Fruit fly (Drosophila melanogaster) whole organism, prepupa: ENCODE results near the gene Kua.

Experiments
- CG10669 ChIP-seq: fragments of 200-800 bp; sonication (Bioruptor generic); optimal IDR thresholded peaks from 3 replicates; lab custom pipeline; 2018; ENCODE audit warnings: missing biosample characterization, mild to moderate bottlenecking, missing genetic modification characterization, moderate library complexity
- CG11294 ChIP-seq: fragments of 200-800 bp; sonication (Bioruptor generic); IDR thresholded peaks from 2 replicates; pipeline ENCODE4 v1.3.6; 2022; ENCODE audit warnings: missing biosample characterization, missing genetic modification characterization
- CG11762 ChIP-seq: fragments of 200-800 bp; sonication (Bioruptor generic); optimal IDR thresholded peaks from 3 replicates; lab custom pipeline; 2016; ENCODE audit warnings: missing biosample characterization, missing genetic modification characterization; ENCODE audit not compliant: insufficient read depth
- CG11902 ChIP-seq: fragments of 200-800 bp; sonication (Bioruptor generic); optimal IDR thresholded peaks from 3 replicates; lab custom pipeline; 2016; ENCODE audit warnings: missing biosample characterization, missing genetic modification characterization
- CG1621 ChIP-seq: fragments of 200-800 bp; sonication (Bioruptor generic); optimal IDR thresholded peaks from 3 replicates; lab custom pipeline; 2018; ENCODE audit warnings: missing biosample characterization, mild to moderate bottlenecking, missing genetic modification characterization
- CG31627 ChIP-seq: fragments of 200-800 bp; sonication (Bioruptor generic); optimal IDR thresholded peaks from 3 replicates; lab custom pipeline; 2016; ENCODE audit warnings: missing biosample characterization, missing genetic modification characterization
- CG32006 ChIP-seq: fragments of 200-800 bp; sonication (Bioruptor generic); optimal IDR thresholded peaks from 3 replicates; lab custom pipeline; 2017; ENCODE audit warnings: missing biosample characterization, mild to moderate bottlenecking, missing genetic modification characterization
- CG34406 ChIP-seq: fragments of 200-800 bp; sonication (Bioruptor generic); optimal IDR thresholded peaks from 3 replicates; lab custom pipeline; 2016; ENCODE audit warnings: missing biosample characterization, missing genetic modification characterization
- CG3919 ChIP-seq: fragments of 200-800 bp; sonication (Bioruptor generic); optimal IDR thresholded peaks from 3 replicates; lab custom pipeline; 2016; ENCODE audit warnings: missing biosample characterization, missing genetic modification characterization
- CG6163 ChIP-seq: fragments of 200-800 bp; sonication (Bioruptor generic); IDR thresholded peaks from 3 replicates; pipeline ENCODE4 v1.3.6; 2022; ENCODE audit warnings: missing biosample characterization, missing genetic modification characterization
- CG6276 ChIP-seq: fragments of 200-800 bp; sonication (Bioruptor generic); optimal IDR thresholded peaks from 2 replicates; lab custom pipeline; 2017; ENCODE audit warnings: missing biosample characterization, mild to moderate bottlenecking, missing genetic modification characterization
- CG6854 ChIP-seq: fragments of 200-800 bp; sonication (Bioruptor generic); optimal IDR thresholded peaks from 2 replicates; lab custom pipeline; 2017; ENCODE audit warnings: missing biosample characterization, mild to moderate bottlenecking, missing genetic modification characterization
- CG8632 ChIP-seq: fragments of 200-800 bp; sonication (Bioruptor generic); optimal IDR thresholded peaks from 3 replicates; lab custom pipeline; 2016; ENCODE audit warnings: missing biosample characterization, missing genetic modification characterization
- Eip75B ChIP-seq: fragments of 200-800 bp; sonication (Bioruptor generic); optimal IDR thresholded peaks from 3 replicates; lab custom pipeline; 2016; ENCODE audit warnings: missing biosample characterization, missing genetic modification characterization
- Eip78C ChIP-seq: fragments of 200-800 bp; sonication (Bioruptor generic); peaks from one replicate; lab custom pipeline; 2016; ENCODE audit warnings: missing biosample characterization, missing genetic modification characterization
- Ets96B ChIP-seq: fragments of 200-800 bp; optimal IDR thresholded peaks from 2 replicates; lab custom pipeline; 2019; ENCODE audit warnings: missing biosample characterization, mild to moderate bottlenecking, missing genetic modification characterization, moderate library complexity
- Gug ChIP-seq: fragments of 200-800 bp; sonication (Bioruptor generic); IDR thresholded peaks from 2 replicates; pipeline ENCODE4 v1.3.6; 2022; ENCODE audit warnings: missing biosample characterization, missing genetic modification characterization
- Hr39 ChIP-seq: fragments of 200-800 bp; sonication (Bioruptor generic); optimal IDR thresholded peaks from 2 replicates; lab custom pipeline; 2016; ENCODE audit warnings: missing biosample characterization, missing genetic modification characterization
- Met ChIP-seq: fragments of 200-800 bp; sonication (Bioruptor generic); optimal IDR thresholded peaks from 3 replicates; lab custom pipeline; 2016; ENCODE audit warnings: missing biosample characterization, missing genetic modification characterization
- OdsH ChIP-seq: fragments of 200-800 bp; sonication (Bioruptor generic); optimal IDR thresholded peaks from 3 replicates; lab custom pipeline; 2016; ENCODE audit warnings: missing biosample characterization, missing genetic modification characterization
- Sox102F ChIP-seq: fragments of 200-800 bp; sonication (Bioruptor generic); optimal IDR thresholded peaks from 2 replicates; lab custom pipeline; 2016; ENCODE audit warnings: missing biosample characterization, mild to moderate bottlenecking, missing genetic modification characterization
- Sox14 ChIP-seq: fragments of 200-800 bp; sonication (Bioruptor generic); optimal IDR thresholded peaks from 3 replicates; lab custom pipeline; 2016; ENCODE audit warnings: missing biosample characterization, missing genetic modification characterization
- Sox15 ChIP-seq: fragments of 200-800 bp; sonication (Bioruptor generic); optimal IDR thresholded peaks from 3 replicates; lab custom pipeline; 2016; ENCODE audit warnings: missing biosample characterization, missing genetic modification characterization
- acj6 ChIP-seq: fragments of 200-800 bp; sonication (Bioruptor generic); optimal IDR thresholded peaks from 3 replicates; lab custom pipeline; 2016; ENCODE audit warnings: missing biosample characterization, missing genetic modification characterization
- cyc ChIP-seq: fragments of 200-800 bp; sonication (Bioruptor generic); optimal IDR thresholded peaks from 3 replicates; lab custom pipeline; 2016; ENCODE audit warnings: missing biosample characterization, missing genetic modification characterization
- dac ChIP-seq: fragments of 200-800 bp; sonication (Bioruptor generic); optimal IDR thresholded peaks from 2 replicates; lab custom pipeline; 2017; ENCODE audit warnings: missing biosample characterization, mild to moderate bottlenecking, missing genetic modification characterization
- dsx ChIP-seq: fragments of 200-800 bp; optimal IDR thresholded peaks from 3 replicates; lab custom pipeline; 2019; ENCODE audit warnings: missing biosample characterization, mild to moderate bottlenecking, missing genetic modification characterization, moderate library complexity; ENCODE audit not compliant: poor library complexity, severe bottlenecking
- eg ChIP-seq: fragments of 200-800 bp; sonication (Bioruptor generic); IDR thresholded peaks from 3 replicates; pipeline ENCODE4 v1.3.6; 2022; ENCODE audit warnings: missing biosample characterization, missing genetic modification characterization
- esn ChIP-seq: fragments of 200-800 bp; sonication (Bioruptor generic); optimal IDR thresholded peaks from 2 replicates; lab custom pipeline; 2016; ENCODE audit warnings: missing biosample characterization, mild to moderate bottlenecking, missing genetic modification characterization, moderate library complexity
- fkh ChIP-seq: fragments of 200-800 bp; sonication (Bioruptor generic); optimal IDR thresholded peaks from 3 replicates; lab custom pipeline; 2017; ENCODE audit warnings: missing biosample characterization, mild to moderate bottlenecking, missing genetic modification characterization, moderate library complexity
- lz ChIP-seq: fragments of 200-800 bp; sonication (Bioruptor generic); optimal IDR thresholded peaks from 3 replicates; lab custom pipeline; 2016; ENCODE audit warnings: missing biosample characterization, missing genetic modification characterization
- salr ChIP-seq, 2 experiments: fragments of 200-800 bp; sonication (Bioruptor generic); optimal IDR thresholded peaks; 3 replicates each; lab custom pipeline; 2016 to 2018; ENCODE audit warnings: missing biosample characterization in 2 of 2, missing genetic modification characterization in 2 of 2, mild to moderate bottlenecking in 1 of 2
- spab ChIP-seq: fragments of 200-800 bp; sonication (Bioruptor generic); optimal IDR thresholded peaks from 2 replicates; lab custom pipeline; 2017; ENCODE audit warnings: missing biosample characterization, mild to moderate bottlenecking, missing genetic modification characterization, missing genetic modification reagents
- ss ChIP-seq, 2 experiments: fragments of 200-800 bp; sonication (Bioruptor generic); optimal IDR thresholded peaks; 2 replicates in 1 of 2; 3 replicates in 1 of 2; lab custom pipeline; 2017 to 2018; ENCODE audit warnings: mild to moderate bottlenecking in 2 of 2, missing biosample characterization in 2 of 2, missing genetic modification characterization in 2 of 2, moderate library complexity in 1 of 2
- topi ChIP-seq: fragments of 200-800 bp; sonication (Bioruptor generic); optimal IDR thresholded peaks from 3 replicates; lab custom pipeline; 2016; ENCODE audit warnings: missing biosample characterization, missing genetic modification characterization
- vri ChIP-seq: fragments of 200-800 bp; sonication (Bioruptor generic); optimal IDR thresholded peaks from 3 replicates; lab custom pipeline; 2016; ENCODE audit warnings: missing biosample characterization, mild to moderate bottlenecking, missing genetic modification characterization

The Kua gene

dm6 chr2L:20093794-20094193 lies 3.6 kb upstream of the Kua start, which contains the start of the genes Taf13 and nesd (continued):
- TF ChIP-seq Gug (GFP tag; lab: Robert Waterston, UW), result no peak
- no peak for TF ChIP-seq dac (GFP tag; lab: Kevin White, UChicago)
- peak; percentile 34 for TF ChIP-seq cyc (GFP tag; lab: Kevin White, UChicago)
- TF ChIP-seq CG10669 (GFP tag; lab: Kevin White, UChicago), result no peak
- no peak for TF ChIP-seq Sox15 (GFP tag; lab: Kevin White, UChicago)
- peak; percentile 34 for TF ChIP-seq Met (GFP tag; lab: Kevin White, UChicago)
- TF ChIP-seq CG6854 (GFP tag; lab: Kevin White, UChicago), result no peak
- TF ChIP-seq fkh (GFP tag; lab: Kevin White, UChicago), result peak; percentile 66
- peak; percentile 55 for TF ChIP-seq lz (GFP tag; lab: Kevin White, UChicago)
- peak; percentile 1 for TF ChIP-seq acj6 (GFP tag; lab: Kevin White, UChicago)
- TF ChIP-seq Sox14 (GFP tag; lab: Kevin White, UChicago), result peak; percentile 47
- TF ChIP-seq, all 60 proteins: peak for 23

dm6 chr2L:20097773-20098172 lies 392 bp downstream of the Kua start:
- TF ChIP-seq dsx (GFP tag; lab: Kevin White, UChicago) (no peak), CG11294 (GFP tag; lab: Robert Waterston, UW) (peak; percentile 5; the same call in 1 of the 2 replicates), eg (GFP tag; lab: Robert Waterston, UW) (peak; percentile 34; the same call in 1 of the 3 replicates), CG6163 (GFP tag; lab: Robert Waterston, UW) (no peak), CG11762 (GFP tag; lab: Kevin White, UChicago) (no peak), Eip78C (GFP tag; lab: Kevin White, UChicago) (peak; percentile 13), Ets96B (tag; lab: Kevin White, UChicago) (no peak), fkh (GFP tag; lab: Kevin White, UChicago) (peak; percentile 20)

- TF ChIP-seq CG34406 (GFP tag; lab: Kevin White, UChicago) (no peak), CG1621 (tag; lab: Kevin White, UChicago) (no peak), CG6854 (GFP tag; lab: Kevin White, UChicago) (no peak), fkh (GFP tag; lab: Kevin White, UChicago) (peak; percentile 8)
Observed at dm6 chr2L:20098194-20098593, 813 bp downstream of the Kua start.

- TF ChIP-seq dsx (GFP tag; lab: Kevin White, UChicago) (no peak), Gug (GFP tag; lab: Robert Waterston, UW) (no peak), CG11902 (GFP tag; lab: Kevin White, UChicago) (no peak), salr (GFP tag; optimal IDR thresholded peaks at IDR 0.05; lab: Kevin White, UChicago) (no peak), Eip75B (GFP tag; lab: Kevin White, UChicago) (no peak), Sox102F (GFP tag; lab: Kevin White, UChicago) (no peak), CG11294 (GFP tag; lab: Robert Waterston, UW) (no peak)
Observed at dm6 chr2L:20104050-20104449, 6.7 kb downstream of the Kua start, which contains the start of gene CG13970. TSS of gene CG13970 (minus strand) at chr2L:20104150.

DNA sequence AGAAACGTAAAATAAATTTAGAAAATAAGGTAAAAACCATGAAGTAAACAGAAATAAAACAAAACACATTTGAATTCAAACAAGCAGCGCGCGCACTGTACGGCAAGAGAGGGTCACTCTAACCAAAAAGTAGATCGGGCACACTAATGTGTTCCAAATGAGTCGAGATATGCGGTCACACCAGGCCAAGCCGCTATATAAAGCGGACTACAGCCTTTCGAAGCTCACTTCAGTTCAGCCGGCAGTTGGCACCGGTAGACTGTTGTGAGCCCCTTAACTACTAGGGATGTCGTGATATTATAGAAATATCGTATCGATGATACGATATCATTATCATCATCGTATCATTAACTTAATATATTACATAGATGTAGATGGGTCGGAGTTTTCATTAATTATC lies 7.1 kb downstream of the Kua start:
- TF ChIP-seq Ets96B (tag; lab: Kevin White, UChicago), result no peak

DNA sequence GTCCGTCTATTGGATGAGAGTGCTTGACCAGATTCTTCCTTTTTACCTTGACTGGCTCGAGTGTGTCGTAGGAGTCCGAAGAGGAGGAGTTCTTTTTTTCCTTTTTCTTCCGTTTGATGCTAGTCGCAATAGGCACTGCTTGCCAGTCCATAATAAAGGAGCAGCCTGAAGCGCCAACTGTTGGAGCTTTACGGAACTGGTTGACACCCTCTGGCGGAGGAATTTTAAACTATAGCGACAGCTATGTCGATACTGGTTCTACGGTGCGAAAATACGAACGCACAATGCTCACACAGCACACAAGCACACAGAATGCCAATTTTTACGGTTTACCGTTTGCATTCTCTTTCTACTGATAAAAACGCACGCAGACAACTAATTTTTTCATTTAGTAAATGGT lies 9.2 kb downstream of the Kua start:
- no peak for TF ChIP-seq CG10669 (GFP tag; lab: Kevin White, UChicago)
- no peak for TF ChIP-seq CG11762 (GFP tag; lab: Kevin White, UChicago)
- TF ChIP-seq Sox15 (GFP tag; lab: Kevin White, UChicago), result no peak
- TF ChIP-seq Eip78C (GFP tag; lab: Kevin White, UChicago), result peak; percentile 7
- no peak for TF ChIP-seq vri (GFP tag; lab: Kevin White, UChicago)
- TF ChIP-seq cyc (GFP tag; lab: Kevin White, UChicago), result peak; percentile 14
- TF ChIP-seq CG32006 (GFP tag; lab: Kevin White, UChicago), result no peak
- no peak for TF ChIP-seq CG11902 (GFP tag; lab: Kevin White, UChicago)
- no peak for TF ChIP-seq topi (GFP tag; lab: Kevin White, UChicago)
- TF ChIP-seq CG31627 (GFP tag; lab: Kevin White, UChicago), result peak; percentile 39
- no peak for TF ChIP-seq CG3919 (GFP tag; lab: Kevin White, UChicago)
- TF ChIP-seq lz (GFP tag; lab: Kevin White, UChicago), result peak; percentile 20
- no peak for TF ChIP-seq Sox102F (GFP tag; lab: Kevin White, UChicago)
- no peak for TF ChIP-seq spab (GFP tag; lab: Kevin White, UChicago)
- peak; percentile 17 for TF ChIP-seq esn (GFP tag; lab: Kevin White, UChicago)
- peak; percentile 78 for TF ChIP-seq CG1621 (tag; lab: Kevin White, UChicago)
- no peak for TF ChIP-seq OdsH (GFP tag; lab: Kevin White, UChicago)
- peak; percentile 35 for TF ChIP-seq Hr39
- TF ChIP-seq CG6276, result no peak
- no peak for TF ChIP-seq CG8632 (GFP tag; lab: Kevin White, UChicago)
- TF ChIP-seq Met (GFP tag; lab: Kevin White, UChicago), result peak; percentile 1
- no peak for TF ChIP-seq ss (GFP tag; optimal IDR thresholded peaks at IDR 0.05; lab: Kevin White, UChicago)
- no peak for TF ChIP-seq CG6163 (GFP tag; lab: Robert Waterston, UW)
